Worm (Caenorhabditis elegans) whole organism, L3 larva: ENCODE data around the gene Y51H7C.3.

Source experiments
- lin-39 ChIP-seq: fragments of 150-350 bp; optimal IDR thresholded peaks from 2 replicates; lab custom pipeline; 2018; ENCODE audit warnings: missing biosample characterization, missing genetic modification reagents, missing genetic modification characterization
- nhr-77 ChIP-seq: fragments of 150-350 bp; optimal IDR thresholded peaks from 2 replicates; lab custom pipeline; 2014; ENCODE audit warnings: missing biosample characterization, missing genetic modification characterization
- unc-62 ChIP-seq: fragments of 150-350 bp; sonication (generic microtip); optimal IDR thresholded peaks from 4 replicates; lab custom pipeline; 2014; ENCODE audit warnings: missing biosample characterization, missing genetic modification reagents, missing genetic modification characterization

DNA sequence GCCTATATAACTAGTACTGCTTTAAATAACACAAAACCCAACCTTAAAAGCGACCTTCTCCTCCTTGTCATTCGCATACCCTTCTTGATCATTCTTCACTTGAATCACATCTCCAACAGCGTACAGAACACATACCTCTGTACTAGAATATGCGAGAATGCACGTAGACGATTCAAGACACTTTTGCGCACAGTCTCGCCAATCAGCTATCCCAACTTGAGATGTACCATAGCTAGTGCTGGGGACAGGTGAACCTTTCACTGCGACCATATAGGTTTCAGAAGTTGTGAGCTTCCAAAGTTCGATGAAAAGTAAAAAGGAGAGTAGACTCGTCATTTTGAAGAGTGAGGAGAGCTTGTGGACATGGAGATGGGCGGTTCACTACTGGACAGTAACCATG, 40.6 kb upstream of the Y51H7C.3 start, which contains the start of gene F54D12.8:
- TF ChIP-seq unc-62 (GFP tag; lab: Kevin White, UChicago) (no peak), nhr-77 (tag; lab: Kevin White, UChicago) (no peak), lin-39 (tag; lab: Kevin White, UChicago) (no peak)
